Fruit fly (Drosophila melanogaster) whole organism, embryonic: ENCODE results near the gene CG31908.
A peak's percentile ranks its signal among the peaks of the same experiment; 100 is the strongest.

Experiments used
- Aef1 ChIP-seq: fragments of 200-800 bp; sonication (Bioruptor generic); IDR thresholded peaks from 3 replicates; pipeline ENCODE4 v1.3.6; 2022; ENCODE audit warnings: missing biosample characterization, missing genetic modification characterization
- Asciz ChIP-seq: fragments of 200-800 bp; sonication (Bioruptor generic); optimal IDR thresholded peaks from 2 replicates; lab custom pipeline; 2017; ENCODE audit warnings: missing biosample characterization, mild to moderate bottlenecking, missing genetic modification characterization, missing genetic modification reagents
- Bdp1 ChIP-seq: fragments of 200-800 bp; sonication (Bioruptor generic); optimal IDR thresholded peaks from 3 replicates; lab custom pipeline; 2016; ENCODE audit warnings: missing biosample characterization, missing genetic modification characterization
- CG10979 ChIP-seq: fragments of 200-800 bp; sonication (Bioruptor generic); optimal IDR thresholded peaks from 2 replicates; lab custom pipeline; 2018; ENCODE audit warnings: missing biosample characterization, mild to moderate bottlenecking, missing genetic modification characterization, moderate library complexity
- CG11456 ChIP-seq: fragments of 200-800 bp; sonication (Bioruptor generic); IDR thresholded peaks from 3 replicates; pipeline ENCODE4 v1.3.6; 2022; ENCODE audit warnings: missing biosample characterization, missing genetic modification characterization
- CG12236 ChIP-seq: fragments of 200-800 bp; sonication (Bioruptor generic); optimal IDR thresholded peaks from 2 replicates; lab custom pipeline; 2016; ENCODE audit warnings: missing biosample characterization, missing genetic modification characterization
- CG12299 ChIP-seq: fragments of 200-800 bp; sonication (Bioruptor generic); optimal IDR thresholded peaks from 2 replicates; lab custom pipeline; 2018; ENCODE audit warnings: missing biosample characterization, mild to moderate bottlenecking, missing genetic modification characterization
- CG12744 ChIP-seq: fragments of 200-800 bp; sonication (Bioruptor generic); optimal IDR thresholded peaks from 2 replicates; lab custom pipeline; 2016; ENCODE audit warnings: missing biosample characterization, missing genetic modification characterization
- CG13296 ChIP-seq: fragments of 200-800 bp; sonication (Bioruptor generic); optimal IDR thresholded peaks from 3 replicates; lab custom pipeline; 2018; ENCODE audit warnings: missing biosample characterization, mild to moderate bottlenecking, missing genetic modification characterization
- CG14441 ChIP-seq: fragments of 200-800 bp; sonication (Bioruptor generic); IDR thresholded peaks from 2 replicates; pipeline ENCODE4 v1.3.6; 2022; ENCODE audit warnings: missing biosample characterization, missing genetic modification characterization
- CG14965 ChIP-seq: fragments of 200-800 bp; sonication (Bioruptor generic); optimal IDR thresholded peaks from 2 replicates; lab custom pipeline; 2016; ENCODE audit warnings: missing biosample characterization, missing genetic modification characterization, borderline replicate concordance
- CG15601 ChIP-seq: fragments of 200-800 bp; sonication (Bioruptor generic); optimal IDR thresholded peaks from 3 replicates; lab custom pipeline; 2019; ENCODE audit warnings: missing biosample characterization, mild to moderate bottlenecking, missing genetic modification characterization, moderate library complexity
- CG16813 ChIP-seq: fragments of 200-800 bp; sonication (Bioruptor generic); IDR thresholded peaks from 3 replicates; pipeline ENCODE4 v1.3.6; 2022; ENCODE audit warnings: missing biosample characterization, missing genetic modification characterization; ENCODE audit not compliant: partially characterized antibody
- CG17359 ChIP-seq: fragments of 200-800 bp; sonication (Bioruptor generic); optimal IDR thresholded peaks from 3 replicates; lab custom pipeline; 2018; ENCODE audit warnings: missing biosample characterization, mild to moderate bottlenecking, missing genetic modification characterization, moderate library complexity
- CG17385 ChIP-seq: fragments of 200-800 bp; sonication (Bioruptor generic); optimal IDR thresholded peaks from 3 replicates; lab custom pipeline; 2018; ENCODE audit warnings: missing biosample characterization, mild to moderate bottlenecking, missing genetic modification characterization
- CG17568 ChIP-seq: fragments of 200-800 bp; sonication (Bioruptor generic); optimal IDR thresholded peaks from 2 replicates; lab custom pipeline; 2018; ENCODE audit warnings: missing biosample characterization, mild to moderate bottlenecking, missing genetic modification characterization, moderate library complexity
- CG3847 ChIP-seq: fragments of 200-800 bp; sonication (Bioruptor generic); IDR thresholded peaks from 2 replicates; pipeline ENCODE4 v1.3.6; 2022; ENCODE audit warnings: missing biosample characterization, missing genetic modification characterization
- CG6689 ChIP-seq: fragments of 200-800 bp; sonication (Bioruptor generic); IDR thresholded peaks from 2 replicates; pipeline ENCODE4 v1.3.6; 2022; ENCODE audit warnings: missing biosample characterization, missing genetic modification characterization
- CG7786 ChIP-seq: fragments of 200-800 bp; sonication (Bioruptor generic); optimal IDR thresholded peaks from 2 replicates; lab custom pipeline; 2016; ENCODE audit warnings: missing biosample characterization, missing genetic modification characterization
- CG8359 ChIP-seq: fragments of 200-800 bp; sonication (Bioruptor generic); optimal IDR thresholded peaks from 2 replicates; lab custom pipeline; 2017; ENCODE audit warnings: missing biosample characterization, mild to moderate bottlenecking, missing genetic modification characterization, borderline replicate concordance
- CG9215 ChIP-seq: fragments of 200-800 bp; sonication (Bioruptor generic); IDR thresholded peaks from 2 replicates; pipeline ENCODE4 v1.3.6; 2022; ENCODE audit warnings: missing biosample characterization, missing genetic modification characterization
- Dad ChIP-seq: fragments of 200-800 bp; sonication (Bioruptor generic); optimal IDR thresholded peaks from 3 replicates; lab custom pipeline; 2016; ENCODE audit warnings: missing biosample characterization, missing genetic modification characterization
- Deaf1 ChIP-seq: fragments of 200-800 bp; optimal IDR thresholded peaks from 3 replicates; lab custom pipeline; 2019; ENCODE audit warnings: missing biosample characterization, mild to moderate bottlenecking, missing genetic modification characterization, moderate library complexity
- Dfd ChIP-seq, 2 experiments: fragments of >200 bp; optimal IDR thresholded peaks; 2 replicates each; lab custom pipeline; 2017; ENCODE audit warnings: missing biosample characterization in 2 of 2, missing genetic modification characterization in 2 of 2
- GATAe ChIP-seq: fragments of 200-800 bp; sonication (Bioruptor generic); conservative IDR thresholded peaks from 2 replicates; pipeline ENCODE4 v1.3.6; 2022; ENCODE audit warnings: missing biosample characterization, missing genetic modification characterization
- Gug ChIP-seq: fragments of 200-800 bp; sonication (Bioruptor generic); IDR thresholded peaks from 4 replicates; pipeline ENCODE4 v1.3.6; 2022; ENCODE audit warnings: missing biosample characterization, missing genetic modification characterization
- Hr51 ChIP-seq, 2 experiments: fragments of 200-800 bp; sonication (Bioruptor generic); optimal IDR thresholded peaks; 2 replicates in 1 of 2; 3 replicates in 1 of 2; lab custom pipeline; 2016 to 2018; ENCODE audit warnings: missing biosample characterization in 2 of 2, missing genetic modification characterization in 2 of 2, mild to moderate bottlenecking in 1 of 2, moderate library complexity in 1 of 2
- Med ChIP-seq: fragments of 200-800 bp; sonication (Bioruptor generic); peaks from one replicate; lab custom pipeline; 2016; ENCODE audit warnings: missing biosample characterization, missing genetic modification characterization, mild to moderate bottlenecking, inconsistent platforms, moderate library complexity
- Tbp ChIP-seq: fragments of >200 bp; optimal IDR thresholded peaks from 2 replicates; lab custom pipeline; 2018; ENCODE audit warnings: missing biosample characterization, missing genetic modification characterization
- Usf ChIP-seq: fragments of 200-800 bp; sonication (Bioruptor generic); optimal IDR thresholded peaks from 2 replicates; lab custom pipeline; 2017; ENCODE audit warnings: missing genotype, missing biosample characterization, missing genetic modification characterization
- ap ChIP-seq: fragments of 200-800 bp; sonication (Bioruptor generic); IDR thresholded peaks from 2 replicates; pipeline ENCODE4 v1.3.6; 2022; ENCODE audit warnings: missing biosample characterization, missing genetic modification characterization
- ara ChIP-seq: fragments of 200-800 bp; sonication (Bioruptor generic); IDR thresholded peaks from 2 replicates; pipeline ENCODE4 v1.3.6; 2022; ENCODE audit warnings: missing biosample characterization, missing genetic modification characterization
- caup ChIP-seq: fragments of 200-800 bp; sonication (Bioruptor generic); optimal IDR thresholded peaks from 3 replicates; lab custom pipeline; 2017; ENCODE audit warnings: missing biosample characterization, mild to moderate bottlenecking, missing genetic modification characterization, moderate library complexity; ENCODE audit not compliant: severe bottlenecking
- corto ChIP-seq: fragments of 200-800 bp; sonication (Bioruptor generic); optimal IDR thresholded peaks from 2 replicates; lab custom pipeline; 2016; ENCODE audit warnings: missing biosample characterization, mild to moderate bottlenecking, missing genetic modification characterization, moderate library complexity
- da ChIP-seq: fragments of 200-800 bp; sonication (Bioruptor generic); optimal IDR thresholded peaks from 2 replicates; lab custom pipeline; 2016; ENCODE audit warnings: missing biosample characterization, missing genetic modification characterization
- emc ChIP-seq: fragments of 200-800 bp; sonication (Bioruptor generic); optimal IDR thresholded peaks from 2 replicates; lab custom pipeline; 2016; ENCODE audit warnings: missing biosample characterization, missing genetic modification characterization
- gt ChIP-seq: fragments of 200-800 bp; sonication (Bioruptor generic); IDR thresholded peaks from 2 replicates; pipeline ENCODE4 v1.3.6; 2022; ENCODE audit warnings: missing biosample characterization, missing genetic modification characterization
- jing ChIP-seq: fragments of 200-800 bp; sonication (Bioruptor generic); optimal IDR thresholded peaks from 2 replicates; lab custom pipeline; 2018; ENCODE audit warnings: missing biosample characterization, mild to moderate bottlenecking, missing genetic modification characterization
- kay ChIP-seq: fragments of 200-800 bp; sonication (Bioruptor generic); optimal IDR thresholded peaks from 2 replicates; lab custom pipeline; 2016; ENCODE audit warnings: missing biosample characterization, missing genetic modification characterization
- klu ChIP-seq: fragments of 200-800 bp; sonication (Bioruptor generic); IDR thresholded peaks from 2 replicates; pipeline ENCODE4 v1.3.6; 2022; ENCODE audit warnings: missing biosample characterization, missing genetic modification characterization
- lbe ChIP-seq: fragments of 200-800 bp; sonication (Bioruptor generic); optimal IDR thresholded peaks from 2 replicates; lab custom pipeline; 2016; ENCODE audit warnings: missing biosample characterization, mild to moderate bottlenecking, missing genetic modification characterization
- lmd ChIP-seq: fragments of 200-800 bp; sonication (Bioruptor generic); IDR thresholded peaks from 2 replicates; pipeline ENCODE4 v1.3.6; 2022; ENCODE audit warnings: missing biosample characterization, missing genetic modification characterization
- lola ChIP-seq, 3 experiments: fragments of >200 bp in 2 of 3; fragments of 200-800 bp in 1 of 3; sonication (Bioruptor generic) in 1 of 3; optimal IDR thresholded peaks; 2 replicates each; lab custom pipeline; 2017 to 2019; ENCODE audit warnings: missing biosample characterization in 3 of 3, missing genetic modification characterization in 3 of 3, mild to moderate bottlenecking in 1 of 3, moderate library complexity in 1 of 3
- luna ChIP-seq: fragments of 200-800 bp; sonication (Bioruptor generic); optimal IDR thresholded peaks from 2 replicates; lab custom pipeline; 2016; ENCODE audit warnings: missing biosample characterization, missing genetic modification characterization
- pho ChIP-seq: fragments of 200-800 bp; sonication (Bioruptor generic); optimal IDR thresholded peaks from 2 replicates; lab custom pipeline; 2016; ENCODE audit warnings: missing biosample characterization, missing genetic modification characterization
- psq ChIP-seq: fragments of 200-800 bp; sonication (Bioruptor generic); optimal IDR thresholded peaks from 2 replicates; lab custom pipeline; 2017; ENCODE audit warnings: missing biosample characterization, missing genetic modification characterization
- pum ChIP-seq: fragments of 200-800 bp; sonication (Bioruptor generic); optimal IDR thresholded peaks from 2 replicates; lab custom pipeline; 2016; ENCODE audit warnings: missing biosample characterization, missing genetic modification characterization
- sima ChIP-seq: fragments of 200-800 bp; sonication (Bioruptor generic); optimal IDR thresholded peaks from 2 replicates; lab custom pipeline; 2016; ENCODE audit warnings: missing biosample characterization, missing genetic modification characterization
- unpg ChIP-seq: fragments of 200-800 bp; sonication (Bioruptor generic); optimal IDR thresholded peaks from 3 replicates; lab custom pipeline; 2018; ENCODE audit warnings: missing biosample characterization, mild to moderate bottlenecking, missing genetic modification characterization, moderate library complexity
- usp ChIP-seq: fragments of >200 bp; optimal IDR thresholded peaks from 2 replicates; lab custom pipeline; 2017; ENCODE audit warnings: missing biosample characterization, missing genetic modification characterization
- zen ChIP-seq: fragments of 200-800 bp; sonication (Bioruptor generic); optimal IDR thresholded peaks from 3 replicates; lab custom pipeline; 2018; ENCODE audit warnings: missing biosample characterization, mild to moderate bottlenecking, missing genetic modification characterization, moderate library complexity

Gene CG31908

DNA sequence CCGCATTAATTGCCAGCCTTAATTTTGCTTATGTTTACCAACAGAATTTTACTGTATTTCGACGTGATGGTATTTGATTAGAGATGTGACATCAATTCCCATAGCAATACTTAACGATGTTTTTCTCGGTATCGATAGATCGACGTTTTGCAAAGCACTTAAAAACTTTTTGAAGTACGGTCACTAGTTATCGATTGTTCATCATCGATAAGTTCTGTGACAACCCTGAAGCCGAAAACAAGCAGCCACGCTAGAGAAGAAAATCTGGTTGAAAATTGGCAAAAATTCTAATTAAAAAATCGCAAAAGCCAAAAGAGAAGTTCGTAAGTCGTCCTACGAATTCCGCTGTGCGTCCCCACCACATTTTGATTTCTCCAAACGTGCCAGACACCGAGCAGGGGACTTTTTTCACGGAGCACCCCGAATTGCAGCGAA lies 5.3 kb upstream of the CG31908 start, which contains the start of the genes Rab30 and Caper (continued):
- TF ChIP-seq CG14965 (no peak), CG13296 (GFP tag; lab: Kevin White, UChicago) (peak; percentile 12), Tbp (GFP tag; lab: Kevin White, UChicago) (no peak), caup (GFP tag; lab: Kevin White, UChicago) (peak; percentile 52), Bdp1 (GFP tag; lab: Kevin White, UChicago) (no peak), CG8359 (GFP tag; lab: Kevin White, UChicago) (no peak), ara (GFP tag; lab: Robert Waterston, UW) (no peak), Aef1 (GFP tag; lab: Robert Waterston, UW) (peak; percentile 41; the same call in 2 of the 3 replicates), pum (GFP tag; lab: Kevin White, UChicago) (peak; percentile 54), Usf (GFP tag; lab: Kevin White, UChicago) (no peak), da (GFP tag; lab: Kevin White, UChicago) (no peak), lmd (GFP tag; lab: Robert Waterston, UW) (peak; percentile 46; the same call in 1 of the 2 replicates), Med (GFP tag; lab: Kevin White, UChicago) (peak; percentile 95), ap (GFP tag; lab: Robert Waterston, UW) (no peak), CG7786 (peak; percentile 43), pho (peak; percentile 74), CG10979 (tag; lab: Kevin White, UChicago) (peak; percentile 21), zen (peak; percentile 62), CG15601 (tag; lab: Kevin White, UChicago) (peak; percentile 49), lola (GFP tag; optimal IDR thresholded peaks at IDR 0.05; lab: Kevin White, UChicago) (peak in 1 of 3 experiments; percentile 4), Dad (GFP tag; lab: Kevin White, UChicago) (peak; percentile 41), psq (no peak), CG12236 (no peak), CG11456 (GFP tag; lab: Robert Waterston, UW) (no peak; the same call in 2 of the 3 replicates), Deaf1 (tag; lab: Kevin White, UChicago) (peak; percentile 58), Asciz (GFP tag; lab: Kevin White, UChicago) (no peak), sima (no peak), Hr51 (GFP tag; optimal IDR thresholded peaks at IDR 0.05; lab: Kevin White, UChicago) (peak in 1 of 2 experiments; percentile 60), CG9215 (no peak; the same call in 1 of the 2 replicates), CG3847 (peak; percentile 74), klu (0 out of 2 replicates have a peak, but pooled peaks have one; percentile 28), lbe (peak; percentile 62), CG12744 (peak; percentile 62), Gug (GFP tag; lab: Robert Waterston, UW) (peak; percentile 38; the same call in 1 of the 4 replicates), CG16813 (GFP tag; lab: Robert Waterston, UW) (peak; percentile 98), gt (GFP tag; lab: Robert Waterston, UW) (no peak), emc (GFP tag; lab: Kevin White, UChicago) (no peak), luna (GFP tag; lab: Kevin White, UChicago) (no peak), Dfd (GFP tag; optimal IDR thresholded peaks at IDR 0.05; lab: Kevin White, UChicago) (no peak), CG17359 (tag; lab: Kevin White, UChicago) (peak; percentile 43), kay (GFP tag; lab: Kevin White, UChicago) (peak; percentile 86), corto (no peak), CG17385 (GFP tag; lab: Kevin White, UChicago) (peak; percentile 21), CG6689 (GFP tag; lab: Robert Waterston, UW) (no peak), usp (GFP tag; lab: Kevin White, UChicago) (no peak), CG17568 (GFP tag; lab: Kevin White, UChicago) (peak; percentile 13), CG12299 (peak; percentile 55), GATAe (GFP tag; lab: Robert Waterston, UW) (no peak), jing (GFP tag; lab: Kevin White, UChicago) (no peak), CG14441 (peak; percentile 50), unpg (GFP tag; lab: Kevin White, UChicago) (peak; percentile 22)
